Worm (Caenorhabditis elegans): Measurements from ENCODE around the gene K04C1.5.

The K04C1.5 gene

DNA sequence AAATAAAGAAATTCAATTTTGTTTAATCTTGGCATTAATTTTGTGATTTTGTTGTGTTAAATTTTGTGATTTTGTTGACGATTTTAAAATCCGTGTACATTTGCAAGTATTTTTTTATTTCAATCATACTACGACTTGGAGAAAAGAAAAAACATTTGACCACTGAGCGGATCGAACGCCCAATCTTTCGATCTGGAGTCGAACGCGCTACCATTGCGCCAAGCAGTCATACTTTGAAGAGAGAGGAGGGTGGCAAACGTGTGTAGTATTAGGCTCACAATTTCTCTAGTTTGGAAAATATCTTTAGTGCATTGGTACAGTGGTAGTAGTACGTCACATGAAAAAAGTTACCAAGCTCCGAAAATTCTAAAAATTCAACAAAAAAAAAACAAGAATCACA, 19.1 kb upstream of the K04C1.5 start (continued):
- no peak for TF ChIP-seq spr-3 (GFP tag; optimal IDR thresholded peaks at IDR 0.05)
- no peak for TF ChIP-seq hlh-11 (tag; optimal IDR thresholded peaks at IDR 0.05)
- no peak for TF ChIP-seq mep-1 (tag; optimal IDR thresholded peaks at IDR 0.05)
- TF ChIP-seq dve-1 (tag; optimal IDR thresholded peaks at IDR 0.05; ENCODE audit: insufficient read depth) = no peak
- no peak for TF ChIP-seq dmd-9 (GFP tag; IDR thresholded peaks at IDR 0.05)
- TF ChIP-seq lsy-2 (tag; optimal IDR thresholded peaks at IDR 0.05) = no peak
- TF ChIP-seq vab-7 (GFP tag; IDR thresholded peaks at IDR 0.05) = no peak; the same call in 1 of the 2 replicates
- TF ChIP-seq zag-1 (tag; optimal IDR thresholded peaks at IDR 0.05) = no peak
- no peak for TF ChIP-seq gei-8 (GFP tag; optimal IDR thresholded peaks at IDR 0.05)
- TF ChIP-seq T26A8.4 (GFP tag; IDR thresholded peaks at IDR 0.05) = no peak
- TF ChIP-seq hif-1 (tag; optimal IDR thresholded peaks at IDR 0.05) = no peak
- no peak for TF ChIP-seq hmg-1.1 (GFP tag; IDR thresholded peaks at IDR 0.05)
- no peak; the same call in 1 of the 2 replicates for TF ChIP-seq lin-1 (GFP tag; IDR thresholded peaks at IDR 0.05)
- TF ChIP-seq T20F7.1 (GFP tag; optimal IDR thresholded peaks at IDR 0.05) = no peak
- TF ChIP-seq nhr-77 (tag; optimal IDR thresholded peaks at IDR 0.05) = no peak
- no peak for TF ChIP-seq lin-29 (GFP tag; IDR thresholded peaks at IDR 0.05)
- no peak for TF ChIP-seq ceh-62 (tag; optimal IDR thresholded peaks at IDR 0.05)
- TF ChIP-seq unc-39 (tag; optimal IDR thresholded peaks at IDR 0.05) = no peak
- no peak for TF ChIP-seq ZK546.5 (tag; optimal IDR thresholded peaks at IDR 0.05)
- no peak for TF ChIP-seq Y48G9A.11 (GFP tag; IDR thresholded peaks at IDR 0.05)
- TF ChIP-seq unc-130 (GFP tag; optimal IDR thresholded peaks at IDR 0.05) = no peak
- TF ChIP-seq nhr-111 (GFP tag; optimal IDR thresholded peaks at IDR 0.05) = no peak
- TF ChIP-seq madf-9 (GFP tag; conservative IDR thresholded peaks at IDR 0.05) = no peak
- TF ChIP-seq ceh-32 (tag; optimal IDR thresholded peaks at IDR 0.05; ENCODE audit: poor library complexity) = no peak
- 0 out of 2 replicates have a peak, but pooled peaks have one; percentile 64 for TF ChIP-seq dmd-8 (GFP tag; IDR thresholded peaks at IDR 0.05)
- TF ChIP-seq nhr-11 (tag; optimal IDR thresholded peaks at IDR 0.05) = peak; percentile 14
- TF ChIP-seq snpc-1.2 (GFP tag; IDR thresholded peaks at IDR 0.05) = peak; percentile 47; the same call in 1 of the 2 replicates
- TF ChIP-seq ces-1 (GFP tag; optimal IDR thresholded peaks at IDR 0.05) = no peak
- no peak for TF ChIP-seq F10B5.3 (tag; optimal IDR thresholded peaks at IDR 0.05)
- no peak for TF ChIP-seq nhr-76 (tag; optimal IDR thresholded peaks at IDR 0.05)
- TF ChIP-seq lin-15B (tag; optimal IDR thresholded peaks at IDR 0.05) = no peak
- no peak for TF ChIP-seq R02D3.7 (tag; optimal IDR thresholded peaks at IDR 0.05)
- no peak for TF ChIP-seq attf-4 (tag; optimal IDR thresholded peaks at IDR 0.05)
- no peak for TF ChIP-seq mxl-3 (GFP tag; optimal IDR thresholded peaks at IDR 0.05)
- TF ChIP-seq pha-4 (GFP tag; IDR thresholded peaks at IDR 0.05) = peak; percentile 71; the same call in 1 of the 2 replicates
- no peak for TF ChIP-seq pha-4 (tag; optimal IDR thresholded peaks at IDR 0.05)
- no peak for TF ChIP-seq unc-62 (GFP tag; optimal IDR thresholded peaks at IDR 0.05 in 1 of 2)
- no peak for TF ChIP-seq unc-62 (tag; optimal IDR thresholded peaks at IDR 0.05)
- TF ChIP-seq D1046.2 (GFP tag; IDR thresholded peaks at IDR 0.05) = no peak
- TF ChIP-seq spr-1 (tag; optimal IDR thresholded peaks at IDR 0.05) = no peak
- no peak for TF ChIP-seq aha-1 (tag)
- TF ChIP-seq dmd-6 (GFP tag; IDR thresholded peaks at IDR 0.05) = peak; percentile 50; the same call in 1 of the 2 replicates
- TF ChIP-seq zfp-2 (tag; optimal IDR thresholded peaks at IDR 0.05) = no peak
- TF ChIP-seq snpc-4 (tag; optimal IDR thresholded peaks at IDR 0.05) = no peak
- no peak for TF ChIP-seq aly-2 (tag; optimal IDR thresholded peaks at IDR 0.05)
- TF ChIP-seq ama-1 (optimal IDR thresholded peaks at IDR 0.05) = no peak
- no peak for TF ChIP-seq lin-39 (tag; optimal IDR thresholded peaks at IDR 0.05)
- no peak for TF ChIP-seq nhr-10 (tag; optimal IDR thresholded peaks at IDR 0.05)
- TF ChIP-seq F44E2.7 (GFP tag; IDR thresholded peaks at IDR 0.05) = no peak
- TF ChIP-seq tra-1 (GFP tag; IDR thresholded peaks at IDR 0.05) = peak; percentile 48; the same call in 1 of the 2 replicates
- TF ChIP-seq daf-16 (GFP tag; optimal IDR thresholded peaks at IDR 0.05) = peak in 1 of 2 experiments; percentile 68
- TF ChIP-seq daf-16 (tag; optimal IDR thresholded peaks at IDR 0.05) = peak; percentile 59
- peak; percentile 42 for TF ChIP-seq nhr-102 (tag; optimal IDR thresholded peaks at IDR 0.05)
- TF ChIP-seq lim-7 (GFP tag; IDR thresholded peaks at IDR 0.05) = peak; percentile 89

All from whole organism, L4 larva.